Worm (Caenorhabditis elegans) whole organism, mixed stage, embryonic: ENCODE measurements around the gene F49C12.5.

Experiments used
- blmp-1 ChIP-seq: fragments of 150-350 bp; optimal IDR thresholded peaks from 2 replicates; lab custom pipeline; 2014; ENCODE audit warnings: missing biosample characterization, missing genetic modification characterization
- ces-1 ChIP-seq: fragments of 150-350 bp; optimal IDR thresholded peaks from 2 replicates; lab custom pipeline; 2014; ENCODE audit warnings: missing biosample characterization, missing genetic modification reagents, missing genetic modification characterization
- drap-1 ChIP-seq: fragments of 200-800 bp; sonication (Bioruptor generic); optimal IDR thresholded peaks from 3 replicates; lab custom pipeline; 2018; ENCODE audit warnings: mild to moderate bottlenecking, missing genetic modification characterization, missing compliant biosample characterization
- elt-1 ChIP-seq: sonication (generic microtip); optimal IDR thresholded peaks from 2 replicates; lab custom pipeline; 2017; ENCODE audit warnings: missing genetic modification characterization, mild to moderate bottlenecking, missing compliant biosample characterization, antibody characterized with exemption, moderate library complexity, borderline replicate concordance; ENCODE audit not compliant: insufficient read depth
- ham-2 ChIP-seq: fragments of 200-800 bp; sonication (Bioruptor generic); optimal IDR thresholded peaks from 2 replicates; lab custom pipeline; 2018; ENCODE audit warnings: mild to moderate bottlenecking, missing genetic modification characterization, missing compliant biosample characterization
- lin-13 ChIP-seq: fragments of 150-350 bp; optimal IDR thresholded peaks from 2 replicates; lab custom pipeline; 2014; ENCODE audit warnings: missing biosample characterization, missing genetic modification characterization
- nhr-12 ChIP-seq: fragments of 150-350 bp; optimal IDR thresholded peaks from 2 replicates; lab custom pipeline; 2014; ENCODE audit warnings: missing biosample characterization, missing genetic modification characterization
- nhr-2 ChIP-seq: fragments of 150-350 bp; optimal IDR thresholded peaks from 2 replicates; lab custom pipeline; 2014; ENCODE audit warnings: missing biosample characterization, missing genetic modification characterization
- nhr-28 ChIP-seq: fragments of 150-350 bp; optimal IDR thresholded peaks from 2 replicates; lab custom pipeline; 2014; ENCODE audit warnings: missing biosample characterization, missing genetic modification characterization
- nhr-76 ChIP-seq: sonication (generic microtip); optimal IDR thresholded peaks from 2 replicates; lab custom pipeline; 2017; ENCODE audit warnings: missing biosample characterization, missing genetic modification characterization
- pha-4 ChIP-seq: fragments of 150-350 bp; optimal IDR thresholded peaks from 2 replicates; lab custom pipeline; 2018; ENCODE audit warnings: missing biosample characterization, missing genetic modification reagents, missing genetic modification characterization
- snpc-4 ChIP-seq: fragments of 150-350 bp; optimal IDR thresholded peaks from 2 replicates; lab custom pipeline; 2014; ENCODE audit warnings: missing biosample characterization, missing genetic modification characterization
- zip-8 ChIP-seq: fragments of 150-350 bp; optimal IDR thresholded peaks from 2 replicates; lab custom pipeline; 2014; ENCODE audit warnings: missing biosample characterization, missing genetic modification characterization

ce11 chrIV:9260334-9260733, 44.4 kb upstream of the F49C12.5 start:
- no peak for TF ChIP-seq zip-8 (tag; lab: Kevin White, UChicago)
- TF ChIP-seq nhr-12 = no peak
- TF ChIP-seq snpc-4 (tag; lab: Kevin White, UChicago) = no peak
- no peak for TF ChIP-seq drap-1 (GFP tag; lab: Kevin White, UChicago)
- TF ChIP-seq ces-1 (GFP tag; lab: Kevin White, UChicago) = no peak
- TF ChIP-seq lin-13 (tag; lab: Kevin White, UChicago) = no peak
- TF ChIP-seq nhr-76 = no peak
- no peak for TF ChIP-seq elt-1
- TF ChIP-seq nhr-28 (tag; lab: Kevin White, UChicago) = no peak
- TF ChIP-seq nhr-2 = no peak
- TF ChIP-seq ham-2 (GFP tag; lab: Kevin White, UChicago) = no peak
- TF ChIP-seq blmp-1 (tag; lab: Kevin White, UChicago) = no peak
- TF ChIP-seq pha-4 (tag; lab: Kevin White, UChicago) = peak; percentile 25
